Worm (Caenorhabditis elegans): Measurements from ENCODE around the gene cul-4.

The cul-4 gene

ce11 chrII:7314083-7314482 lies 12.2 kb downstream of the cul-4 start, which contains the start of gene F45E12.6:
F45E12.6 (minus strand) TSS chrII:7314183.
- TF ChIP-seq sma-9 (GFP tag; optimal IDR thresholded peaks at IDR 0.05) (no peak), sma-9 (tag; optimal IDR thresholded peaks at IDR 0.05) (no peak), mdl-1 (tag; optimal IDR thresholded peaks at IDR 0.05) (no peak), dmd-4 (tag; optimal IDR thresholded peaks at IDR 0.05) (no peak), F13H6.1 (tag; optimal IDR thresholded peaks at IDR 0.05) (no peak), fos-1 (tag; optimal IDR thresholded peaks at IDR 0.05) (no peak)

- TF ChIP-seq F13H6.1 (tag; optimal IDR thresholded peaks at IDR 0.05) = no peak
- no peak for TF ChIP-seq mdl-1 (tag; optimal IDR thresholded peaks at IDR 0.05)
- TF ChIP-seq ceh-16 (tag; optimal IDR thresholded peaks at IDR 0.05) = no peak
- TF ChIP-seq nhr-10 (tag; optimal IDR thresholded peaks at IDR 0.05) = no peak
Measured at ce11 chrII:7317468-7317867, 15.6 kb downstream of the cul-4 start, which contains the start of gene F21D12.2. F21D12.2 (plus strand) TSS chrII:7317768.

- TF ChIP-seq unc-39 (tag; optimal IDR thresholded peaks at IDR 0.05) = no peak
- TF ChIP-seq unc-55 (GFP tag; optimal IDR thresholded peaks at IDR 0.05) = peak; percentile 8
- peak; percentile 80 for TF ChIP-seq Y55F3AM.14 (GFP tag; optimal IDR thresholded peaks at IDR 0.05)
Measured at ce11 chrII:7319471-7319870, 17.6 kb downstream of the cul-4 start.

- TF ChIP-seq Y55F3AM.14 (GFP tag; optimal IDR thresholded peaks at IDR 0.05) (no peak), unc-62 (GFP tag; optimal IDR thresholded peaks at IDR 0.05) (no peak), aly-2 (tag; optimal IDR thresholded peaks at IDR 0.05) (no peak), crh-2 (tag; optimal IDR thresholded peaks at IDR 0.05) (peak; percentile 22), sma-9 (GFP tag; optimal IDR thresholded peaks at IDR 0.05) (peak; percentile 84), sma-9 (tag; optimal IDR thresholded peaks at IDR 0.05) (no peak), nhr-6 (tag; optimal IDR thresholded peaks at IDR 0.05) (peak; percentile 53), unc-39 (tag; optimal IDR thresholded peaks at IDR 0.05) (no peak), nhr-77 (tag; optimal IDR thresholded peaks at IDR 0.05) (no peak), ztf-11 (tag; optimal IDR thresholded peaks at IDR 0.05) (no peak), alr-1 (tag; optimal IDR thresholded peaks at IDR 0.05) (no peak), lin-11 (tag; optimal IDR thresholded peaks at IDR 0.05) (no peak), mdl-1 (tag; optimal IDR thresholded peaks at IDR 0.05) (peak in 1 of 2 experiments; percentile 25), sma-3 (GFP tag; optimal IDR thresholded peaks at IDR 0.05) (no peak), nhr-10 (tag; optimal IDR thresholded peaks at IDR 0.05) (no peak), skn-1 (tag; optimal IDR thresholded peaks at IDR 0.05) (no peak), zag-1 (tag; optimal IDR thresholded peaks at IDR 0.05) (no peak), ama-1 (optimal IDR thresholded peaks at IDR 0.05) (no peak), elt-1 (tag; optimal IDR thresholded peaks at IDR 0.05) (no peak), nhr-129 (tag; optimal IDR thresholded peaks at IDR 0.05) (peak; percentile 82), peb-1 (tag; optimal IDR thresholded peaks at IDR 0.05) (no peak), F13H6.1 (tag; optimal IDR thresholded peaks at IDR 0.05) (peak; percentile 83), nhr-12 (tag; optimal IDR thresholded peaks at IDR 0.05) (no peak), gmeb-1 (tag; optimal IDR thresholded peaks at IDR 0.05) (no peak), lin-13 (GFP tag; optimal IDR thresholded peaks at IDR 0.05) (peak; percentile 18), ztf-1 (GFP tag; conservative IDR thresholded peaks at IDR 0.05) (no peak), elt-3 (tag; optimal IDR thresholded peaks at IDR 0.05) (no peak), mbf-1 (tag; optimal IDR thresholded peaks at IDR 0.05) (no peak), nhr-11 (tag; optimal IDR thresholded peaks at IDR 0.05) (no peak), nhr-23 (tag; optimal IDR thresholded peaks at IDR 0.05) (no peak), ztf-4 (tag; optimal IDR thresholded peaks at IDR 0.05) (peak; percentile 63), nhr-21 (tag; optimal IDR thresholded peaks at IDR 0.05) (no peak), lin-39 (tag; optimal IDR thresholded peaks at IDR 0.05) (no peak), snpc-4 (tag; optimal IDR thresholded peaks at IDR 0.05) (no peak), C34F6.9 (tag; optimal IDR thresholded peaks at IDR 0.05) (peak; percentile 57), lsy-2 (tag; optimal IDR thresholded peaks at IDR 0.05) (peak in 1 of 2 experiments; percentile 48), sem-4 (tag; optimal IDR thresholded peaks at IDR 0.05) (no peak), nhr-25 (tag; optimal IDR thresholded peaks at IDR 0.05) (no peak), ceh-82 (tag; optimal IDR thresholded peaks at IDR 0.05) (no peak)
Measured at ce11 chrII:7323317-7323716, 21.4 kb downstream of the cul-4 start.
